Fruit fly (Drosophila melanogaster): ENCODE results near the gene CG15561.

The CG15561 gene

dm6 chr3R:31197142-31197994 is 18.4 kb downstream of the CG15561 start:
- no peak for TF ChIP-seq HLH3B (GFP tag; IDR thresholded peaks at IDR 0.05)
- no peak for TF ChIP-seq CG12299 (tag; optimal IDR thresholded peaks at IDR 0.05)
- TF ChIP-seq CG17359 (tag; optimal IDR thresholded peaks at IDR 0.05), result no peak
- no peak for TF ChIP-seq Drgx (GFP tag; IDR thresholded peaks at IDR 0.05)
- TF ChIP-seq sug (tag; optimal IDR thresholded peaks at IDR 0.05), result peak; percentile 98
- no peak for TF ChIP-seq CG18011 (GFP tag; optimal IDR thresholded peaks at IDR 0.05)
- no peak for TF ChIP-seq dan (GFP tag; IDR thresholded peaks at IDR 0.05)
- peak; percentile 40 for TF ChIP-seq CG34376 (GFP tag; optimal IDR thresholded peaks at IDR 0.05)
- TF ChIP-seq Gug (GFP tag; IDR thresholded peaks at IDR 0.05), result no peak
- peak; percentile 48 for TF ChIP-seq D19B (GFP tag; optimal IDR thresholded peaks at IDR 0.05)
- TF ChIP-seq CG18599 (GFP tag; optimal IDR thresholded peaks at IDR 0.05), result peak; percentile 5
- no peak for TF ChIP-seq Aef1 (GFP tag; IDR thresholded peaks at IDR 0.05)
- TF ChIP-seq Vsx1 (GFP tag; optimal IDR thresholded peaks at IDR 0.05), result peak; percentile 21
- TF ChIP-seq row (GFP tag; IDR thresholded peaks at IDR 0.05), result peak; percentile 27; the same call in 1 of the 3 replicates
- TF ChIP-seq CG9727 (GFP tag; optimal IDR thresholded peaks at IDR 0.05), result no peak
- peak; percentile 49 for TF ChIP-seq exex (tag; optimal IDR thresholded peaks at IDR 0.05)
- no peak for TF ChIP-seq ro (GFP tag; IDR thresholded peaks at IDR 0.05)
- peak; percentile 57 for TF ChIP-seq CG15479 (GFP tag; optimal IDR thresholded peaks at IDR 0.05)
- TF ChIP-seq CG13624 (GFP tag; optimal IDR thresholded peaks at IDR 0.05), result no peak
- TF ChIP-seq grn (GFP tag; optimal IDR thresholded peaks at IDR 0.05), result peak; percentile 37

dm6 chr3R:31196731-31197130 is 19.0 kb downstream of the CG15561 start, which contains the start of gene CG1544:
Gene CG1544 (plus strand): TSS chr3R:31196916.
- no peak for TF ChIP-seq HLH54F (GFP tag; optimal IDR thresholded peaks at IDR 0.05)
- TF ChIP-seq B-H2 (GFP tag; optimal IDR thresholded peaks at IDR 0.05), result peak; percentile 13
- no peak for TF ChIP-seq Ssrp (tag; optimal IDR thresholded peaks at IDR 0.05)
- no peak for TF ChIP-seq MESR4 (GFP tag; optimal IDR thresholded peaks at IDR 0.05)
- TF ChIP-seq sug (tag; optimal IDR thresholded peaks at IDR 0.05), result peak; percentile 98
- TF ChIP-seq jing (GFP tag; optimal IDR thresholded peaks at IDR 0.05), result no peak
- TF ChIP-seq shn (GFP tag; optimal IDR thresholded peaks at IDR 0.05), result no peak
- TF ChIP-seq CG2678 (tag; optimal IDR thresholded peaks at IDR 0.05), result peak; percentile 6
- no peak for TF ChIP-seq fd96Cb (tag; optimal IDR thresholded peaks at IDR 0.05)
- TF ChIP-seq z (GFP tag; IDR thresholded peaks at IDR 0.05), result no peak
- TF ChIP-seq CG17385 (GFP tag; optimal IDR thresholded peaks at IDR 0.05), result no peak
- TF ChIP-seq ap (GFP tag; IDR thresholded peaks at IDR 0.05), result no peak
- peak; percentile 32 for TF ChIP-seq CG18599 (GFP tag; optimal IDR thresholded peaks at IDR 0.05)
- no peak for TF ChIP-seq CG10462 (GFP tag; optimal IDR thresholded peaks at IDR 0.05)
- peak; percentile 32 for TF ChIP-seq stwl (tag; optimal IDR thresholded peaks at IDR 0.05)
- no peak for TF ChIP-seq CG8290 (GFP tag; optimal IDR thresholded peaks at IDR 0.05)
- TF ChIP-seq CG8290 (tag; optimal IDR thresholded peaks at IDR 0.05), result peak in 1 of 2 experiments; percentile 52
- TF ChIP-seq Dfd (GFP tag; optimal IDR thresholded peaks at IDR 0.05), result no peak
- TF ChIP-seq az2 (GFP tag; optimal IDR thresholded peaks at IDR 0.05), result no peak
- no peak for TF ChIP-seq onecut (GFP tag; IDR thresholded peaks at IDR 0.05)
- no peak for TF ChIP-seq CG3838 (GFP tag; optimal IDR thresholded peaks at IDR 0.05)
- TF ChIP-seq CG13624 (GFP tag; optimal IDR thresholded peaks at IDR 0.05), result no peak
- no peak for TF ChIP-seq Hr3 (GFP tag; optimal IDR thresholded peaks at IDR 0.05)
- TF ChIP-seq H2.0 (GFP tag; IDR thresholded peaks at IDR 0.05), result no peak
- TF ChIP-seq Chrac-16 (GFP tag; optimal IDR thresholded peaks at IDR 0.05), result no peak
- TF ChIP-seq exex (tag; optimal IDR thresholded peaks at IDR 0.05), result peak; percentile 69
- TF ChIP-seq Atf-2 (GFP tag; optimal IDR thresholded peaks at IDR 0.05), result no peak
- TF ChIP-seq CG32532 (GFP tag; IDR thresholded peaks at IDR 0.05), result no peak
- TF ChIP-seq CG3065 (GFP tag; optimal IDR thresholded peaks at IDR 0.05), result peak; percentile 55
- TF ChIP-seq caup (GFP tag; optimal IDR thresholded peaks at IDR 0.05; ENCODE audit: severe bottlenecking), result peak; percentile 0
- TF ChIP-seq CG11723 (GFP tag; optimal IDR thresholded peaks at IDR 0.05), result no peak
- 0 out of 2 replicates have a peak, but pooled peaks have one; percentile 21 for TF ChIP-seq Atf6 (GFP tag; IDR thresholded peaks at IDR 0.05)
- no peak for TF ChIP-seq CG2202 (tag; optimal IDR thresholded peaks at IDR 0.05)
